Worm (Caenorhabditis elegans): ENCODE data around the gene Y56A3A.2.
A peak's percentile ranks its signal among the peaks of the same experiment; 100 is the strongest.

Gene Y56A3A.2

ce11 chrIII:11856852-11857251 lies 5.2 kb downstream of the Y56A3A.2 start:
- TF ChIP-seq ref-1 (GFP tag; conservative IDR thresholded peaks at IDR 0.05): no peak
- TF ChIP-seq tab-1 (GFP tag; IDR thresholded peaks at IDR 0.05): no peak
- TF ChIP-seq cog-1 (tag; optimal IDR thresholded peaks at IDR 0.05): no peak
- TF ChIP-seq klf-2 (GFP tag; conservative IDR thresholded peaks at IDR 0.05): no peak
- no peak for TF ChIP-seq T22C8.4 (GFP tag; IDR thresholded peaks at IDR 0.05)
- TF ChIP-seq flt-1 (GFP tag; IDR thresholded peaks at IDR 0.05): no peak
- no peak for TF ChIP-seq med-1 (GFP tag; optimal IDR thresholded peaks at IDR 0.05; ENCODE audit: insufficient read depth)
- TF ChIP-seq ztf-29 (GFP tag; IDR thresholded peaks at IDR 0.05): no peak
- TF ChIP-seq ztf-23 (GFP tag; IDR thresholded peaks at IDR 0.05): no peak

DNA sequence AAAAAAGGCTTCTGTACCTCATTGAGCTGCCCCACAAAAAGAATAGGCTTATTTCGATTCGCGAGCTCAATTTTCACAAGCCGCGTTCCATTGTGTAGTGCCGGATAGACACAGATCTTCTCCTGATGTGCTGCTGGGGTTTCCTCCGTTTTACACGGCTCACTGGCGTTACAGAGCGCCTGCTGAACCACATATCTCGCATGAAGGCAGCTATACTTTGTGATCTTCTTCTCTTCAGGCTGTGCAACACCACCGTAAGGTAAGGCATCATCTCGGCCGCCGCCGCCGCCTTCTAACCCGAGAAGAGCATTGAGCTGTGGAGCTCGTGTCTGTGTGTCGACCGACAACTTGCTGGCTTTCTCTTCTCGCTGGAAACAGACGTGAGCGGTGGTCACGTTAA lies 8.5 kb downstream of the Y56A3A.2 start:
- TF ChIP-seq tab-1 (GFP tag; IDR thresholded peaks at IDR 0.05) (no peak), cog-1 (tag; optimal IDR thresholded peaks at IDR 0.05) (no peak), klf-2 (GFP tag; conservative IDR thresholded peaks at IDR 0.05) (no peak), flt-1 (GFP tag; IDR thresholded peaks at IDR 0.05) (no peak), ztf-23 (GFP tag; IDR thresholded peaks at IDR 0.05) (no peak), ztf-29 (GFP tag; IDR thresholded peaks at IDR 0.05) (no peak)

DNA sequence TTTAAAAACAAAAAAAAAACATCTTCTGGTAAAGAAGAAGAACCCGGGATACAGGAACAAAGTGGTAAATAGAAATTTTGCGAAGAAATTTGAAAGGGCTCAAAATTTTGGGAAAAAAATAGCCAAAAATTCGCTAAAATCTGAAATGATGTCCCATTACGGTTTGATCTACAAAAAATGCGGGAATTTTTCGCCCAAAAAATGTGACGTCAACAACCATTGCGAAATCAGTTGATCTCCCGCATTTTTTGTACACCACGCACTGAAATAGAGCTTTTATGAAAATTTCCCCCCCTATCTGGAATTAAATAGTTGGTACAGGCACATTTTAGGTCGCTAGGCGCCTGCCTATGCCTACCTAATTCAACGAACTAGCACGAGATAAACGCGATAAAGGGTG lies 12.5 kb downstream of the Y56A3A.2 start:
- TF ChIP-seq ztf-23 (GFP tag; IDR thresholded peaks at IDR 0.05): no peak
- TF ChIP-seq klf-2 (GFP tag; conservative IDR thresholded peaks at IDR 0.05): no peak
- TF ChIP-seq cog-1 (tag; optimal IDR thresholded peaks at IDR 0.05): no peak
- TF ChIP-seq tab-1 (GFP tag; IDR thresholded peaks at IDR 0.05): no peak
- no peak for TF ChIP-seq ref-1 (GFP tag; conservative IDR thresholded peaks at IDR 0.05)
- no peak for TF ChIP-seq ztf-29 (GFP tag; IDR thresholded peaks at IDR 0.05)
- no peak for TF ChIP-seq med-1 (GFP tag; optimal IDR thresholded peaks at IDR 0.05; ENCODE audit: insufficient read depth)
- TF ChIP-seq flt-1 (GFP tag; IDR thresholded peaks at IDR 0.05): no peak
- TF ChIP-seq T22C8.4 (GFP tag; IDR thresholded peaks at IDR 0.05): no peak

ce11 chrIII:11848317-11848716 lies 13.7 kb downstream of the Y56A3A.2 start:
- TF ChIP-seq flt-1 (GFP tag; IDR thresholded peaks at IDR 0.05) (peak; percentile 64; the same call in 1 of the 2 replicates), ztf-29 (GFP tag; IDR thresholded peaks at IDR 0.05) (no peak), cog-1 (tag; optimal IDR thresholded peaks at IDR 0.05) (no peak), ref-1 (GFP tag; conservative IDR thresholded peaks at IDR 0.05) (0 out of 2 replicates have a peak, but pooled peaks have one; percentile 25), T22C8.4 (GFP tag; IDR thresholded peaks at IDR 0.05) (peak; percentile 34; the same call in 1 of the 2 replicates), med-1 (GFP tag; optimal IDR thresholded peaks at IDR 0.05; ENCODE audit: insufficient read depth) (no peak), klf-2 (GFP tag; conservative IDR thresholded peaks at IDR 0.05) (peak; percentile 60; the same call in 1 of the 2 replicates), ztf-23 (GFP tag; IDR thresholded peaks at IDR 0.05) (no peak), tab-1 (GFP tag; IDR thresholded peaks at IDR 0.05) (no peak)

DNA sequence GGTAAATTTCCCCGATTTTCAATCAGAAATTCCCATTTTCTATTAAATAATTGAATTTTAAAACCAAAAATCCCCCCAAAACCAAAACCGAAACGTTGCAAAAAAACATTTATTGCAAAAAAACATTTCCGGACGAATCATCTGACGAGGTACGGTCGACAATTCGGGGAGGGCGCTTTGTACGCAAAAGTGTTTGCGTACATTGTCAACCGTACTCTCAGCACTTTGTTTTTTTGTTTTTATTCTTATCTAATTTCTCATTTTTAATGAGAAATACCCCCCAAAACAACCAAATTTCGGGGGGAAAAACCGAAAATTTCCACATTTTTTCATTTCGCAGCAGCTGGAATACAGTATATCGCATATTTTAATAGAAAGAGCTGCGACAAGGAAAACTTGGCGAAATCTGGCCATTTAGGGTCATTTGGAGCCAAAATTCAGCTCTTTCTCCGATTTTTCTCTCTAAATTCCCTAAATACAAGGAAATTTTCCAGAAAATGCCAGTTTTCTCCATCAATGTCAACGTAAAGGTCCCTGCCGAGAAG lies 14.3 kb downstream of the Y56A3A.2 start, which contains the start of gene mif-1:
TSS of gene mif-1 (plus strand) at position 495 of the 545 bp plus-strand sequence.
- TF ChIP-seq med-1 (GFP tag; optimal IDR thresholded peaks at IDR 0.05; ENCODE audit: insufficient read depth) (no peak), tab-1 (GFP tag; IDR thresholded peaks at IDR 0.05) (no peak), ztf-23 (GFP tag; IDR thresholded peaks at IDR 0.05) (no peak), T22C8.4 (GFP tag; IDR thresholded peaks at IDR 0.05) (no peak), ztf-29 (GFP tag; IDR thresholded peaks at IDR 0.05) (no peak), flt-1 (GFP tag; IDR thresholded peaks at IDR 0.05) (no peak), klf-2 (GFP tag; conservative IDR thresholded peaks at IDR 0.05) (no peak), ref-1 (GFP tag; conservative IDR thresholded peaks at IDR 0.05) (no peak), cog-1 (tag; optimal IDR thresholded peaks at IDR 0.05) (no peak)

- no peak for TF ChIP-seq flt-1 (GFP tag; IDR thresholded peaks at IDR 0.05)
- peak; percentile 64 for TF ChIP-seq T22C8.4 (GFP tag; IDR thresholded peaks at IDR 0.05)
- TF ChIP-seq ref-1 (GFP tag; conservative IDR thresholded peaks at IDR 0.05): no peak
Observed at ce11 chrIII:11847014-11847413, 15.0 kb downstream of the Y56A3A.2 start.

DNA sequence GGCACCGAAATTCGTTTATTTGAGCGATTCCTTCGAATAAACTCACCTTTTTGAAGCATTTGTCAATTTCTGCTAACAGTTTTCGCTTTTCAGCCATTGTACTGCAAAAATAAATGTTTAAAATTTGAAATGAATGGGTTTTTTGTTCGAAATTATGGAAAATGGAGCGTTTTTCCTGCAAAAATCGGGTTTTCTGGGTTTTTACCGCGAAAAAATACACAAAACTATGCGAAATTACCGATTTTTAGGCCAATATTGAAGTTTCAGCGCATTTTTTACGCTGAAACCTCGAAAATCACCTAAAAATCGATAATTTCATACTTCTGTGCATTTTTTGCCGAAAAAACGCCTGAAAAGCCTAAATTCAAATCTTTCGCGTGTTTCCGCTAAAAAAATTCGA lies 15.7 kb downstream of the Y56A3A.2 start, which contains the start of gene ntl-3:
TSS of gene ntl-3 (minus strand) at position 101 of the 400 bp plus-strand sequence.
- TF ChIP-seq flt-1 (GFP tag; IDR thresholded peaks at IDR 0.05) (no peak), ztf-29 (GFP tag; IDR thresholded peaks at IDR 0.05) (no peak), cog-1 (tag; optimal IDR thresholded peaks at IDR 0.05) (no peak), ztf-23 (GFP tag; IDR thresholded peaks at IDR 0.05) (no peak), ref-1 (GFP tag; conservative IDR thresholded peaks at IDR 0.05) (no peak), T22C8.4 (GFP tag; IDR thresholded peaks at IDR 0.05) (no peak), med-1 (GFP tag; optimal IDR thresholded peaks at IDR 0.05; ENCODE audit: insufficient read depth) (no peak), tab-1 (GFP tag; IDR thresholded peaks at IDR 0.05) (no peak), klf-2 (GFP tag; conservative IDR thresholded peaks at IDR 0.05) (no peak)

- TF ChIP-seq cog-1 (tag; optimal IDR thresholded peaks at IDR 0.05) (no peak), ztf-29 (GFP tag; IDR thresholded peaks at IDR 0.05) (no peak), ref-1 (GFP tag; conservative IDR thresholded peaks at IDR 0.05) (no peak), klf-2 (GFP tag; conservative IDR thresholded peaks at IDR 0.05) (no peak), flt-1 (GFP tag; IDR thresholded peaks at IDR 0.05) (no peak), med-1 (GFP tag; optimal IDR thresholded peaks at IDR 0.05; ENCODE audit: insufficient read depth) (no peak), tab-1 (GFP tag; IDR thresholded peaks at IDR 0.05) (no peak), T22C8.4 (GFP tag; IDR thresholded peaks at IDR 0.05) (no peak), ztf-23 (GFP tag; IDR thresholded peaks at IDR 0.05) (no peak)
Observed at ce11 chrIII:11843007-11843406, 19.0 kb downstream of the Y56A3A.2 start.

DNA sequence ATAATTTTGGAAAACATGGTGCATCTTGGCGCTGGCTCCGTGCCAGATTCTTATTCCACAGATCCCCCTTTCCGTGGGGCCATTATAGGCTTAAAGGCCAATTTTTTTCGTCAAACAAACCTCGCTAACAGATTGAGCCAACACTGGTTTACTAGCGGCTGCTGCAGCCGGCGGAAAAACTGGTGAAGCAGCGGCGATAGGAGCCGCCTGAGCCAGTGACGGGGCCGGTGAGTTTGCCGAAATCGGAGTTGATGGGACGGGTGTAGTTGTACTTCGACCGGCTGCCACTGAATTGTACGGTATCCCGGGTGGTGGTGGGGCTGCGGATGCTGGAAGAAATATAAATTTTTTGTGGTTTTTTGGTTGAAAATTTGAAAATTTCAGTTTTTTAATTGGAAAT lies 20.3 kb downstream of the Y56A3A.2 start:
- TF ChIP-seq klf-2 (GFP tag; conservative IDR thresholded peaks at IDR 0.05): no peak
- TF ChIP-seq med-1 (GFP tag; optimal IDR thresholded peaks at IDR 0.05; ENCODE audit: insufficient read depth): no peak
- no peak for TF ChIP-seq ref-1 (GFP tag; conservative IDR thresholded peaks at IDR 0.05)
- no peak for TF ChIP-seq flt-1 (GFP tag; IDR thresholded peaks at IDR 0.05)
- no peak for TF ChIP-seq T22C8.4 (GFP tag; IDR thresholded peaks at IDR 0.05)
- no peak for TF ChIP-seq cog-1 (tag; optimal IDR thresholded peaks at IDR 0.05)
- TF ChIP-seq ztf-23 (GFP tag; IDR thresholded peaks at IDR 0.05): no peak
- no peak for TF ChIP-seq tab-1 (GFP tag; IDR thresholded peaks at IDR 0.05)
- no peak for TF ChIP-seq ztf-29 (GFP tag; IDR thresholded peaks at IDR 0.05)

DNA sequence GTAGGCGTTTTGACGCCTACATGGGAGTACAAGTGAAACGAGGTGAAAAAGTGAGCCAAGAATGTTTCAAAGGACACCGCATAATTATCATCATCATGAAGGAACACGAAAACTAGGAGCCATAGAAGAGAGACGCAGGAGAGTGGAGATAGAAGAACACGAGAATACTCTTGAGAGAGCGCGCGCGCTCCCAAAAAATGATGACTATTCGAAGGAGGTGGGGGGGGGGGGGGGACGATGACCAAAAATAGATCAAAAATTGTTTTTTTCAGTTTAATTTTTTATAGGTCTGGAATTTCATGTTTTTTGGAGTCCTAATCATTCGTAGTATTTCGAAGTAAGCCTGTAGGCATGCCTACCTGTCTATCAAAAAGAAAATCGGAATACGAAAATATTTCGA lies 25.3 kb downstream of the Y56A3A.2 start:
- TF ChIP-seq klf-2 (GFP tag; conservative IDR thresholded peaks at IDR 0.05): no peak
- TF ChIP-seq ztf-23 (GFP tag; IDR thresholded peaks at IDR 0.05): no peak
- no peak for TF ChIP-seq ztf-29 (GFP tag; IDR thresholded peaks at IDR 0.05)
- no peak for TF ChIP-seq med-1 (GFP tag; optimal IDR thresholded peaks at IDR 0.05; ENCODE audit: insufficient read depth)
- no peak for TF ChIP-seq tab-1 (GFP tag; IDR thresholded peaks at IDR 0.05)
- TF ChIP-seq flt-1 (GFP tag; IDR thresholded peaks at IDR 0.05): no peak
- TF ChIP-seq ref-1 (GFP tag; conservative IDR thresholded peaks at IDR 0.05): no peak
- TF ChIP-seq cog-1 (tag; optimal IDR thresholded peaks at IDR 0.05): no peak
- TF ChIP-seq T22C8.4 (GFP tag; IDR thresholded peaks at IDR 0.05): no peak
